Worm (Caenorhabditis elegans): Measurements from ENCODE around the gene Y55F3BL.4.

ce11 chrIV:831796-832486 lies 27.0 kb downstream of the Y55F3BL.4 start, which contains the start of the genes madf-1 and Y55F3BR.10:
- TF ChIP-seq nhr-76 (tag; optimal IDR thresholded peaks at IDR 0.05) (no peak), unc-39 (tag; optimal IDR thresholded peaks at IDR 0.05) (no peak), blmp-1 (tag; optimal IDR thresholded peaks at IDR 0.05) (no peak)
